Worm (Caenorhabditis elegans) whole organism, L3 larva: ENCODE measurements around the gene R102.6.
A peak's percentile ranks its signal among the peaks of the same experiment; 100 is the strongest.
"Not testable (repeated sequence)": the region's sequence is repeated elsewhere in the genome, so short reads cannot be mapped to it uniquely, and the experiment has no call there.

Experiments
- egl-5 ChIP-seq: fragments of 150-350 bp; optimal IDR thresholded peaks from 2 replicates; lab custom pipeline; 2017; ENCODE audit warnings: missing biosample characterization, missing genetic modification reagents, missing genetic modification characterization, inconsistent platforms
- elt-2 ChIP-seq: sonication (generic microtip); optimal IDR thresholded peaks from 2 replicates; lab custom pipeline; 2016; ENCODE audit warnings: missing genetic modification reagents, mild to moderate bottlenecking, missing genetic modification characterization, missing compliant biosample characterization
- fos-1 ChIP-seq: fragments of 150-350 bp; optimal IDR thresholded peaks from 2 replicates; lab custom pipeline; 2014; ENCODE audit warnings: missing biosample characterization, missing genetic modification characterization
- jun-1 ChIP-seq: fragments of 150-350 bp; optimal IDR thresholded peaks from 2 replicates; lab custom pipeline; 2014; ENCODE audit warnings: missing biosample characterization, missing genetic modification reagents, missing genetic modification characterization
- lin-39 ChIP-seq: fragments of 150-350 bp; optimal IDR thresholded peaks from 2 replicates; lab custom pipeline; 2018; ENCODE audit warnings: missing biosample characterization, missing genetic modification reagents, missing genetic modification characterization
- nhr-11 ChIP-seq: fragments of 150-350 bp; optimal IDR thresholded peaks from 2 replicates; lab custom pipeline; 2014; ENCODE audit warnings: missing biosample characterization, missing genetic modification characterization
- nhr-77 ChIP-seq: fragments of 150-350 bp; optimal IDR thresholded peaks from 2 replicates; lab custom pipeline; 2014; ENCODE audit warnings: missing biosample characterization, missing genetic modification characterization
- pqm-1 ChIP-seq: fragments of 150-350 bp; optimal IDR thresholded peaks from 2 replicates; lab custom pipeline; 2017; ENCODE audit warnings: missing biosample characterization, missing genetic modification characterization, inconsistent platforms
- sea-2 ChIP-seq: fragments of 150-350 bp; sonication (generic microtip); optimal IDR thresholded peaks from 4 replicates; lab custom pipeline; 2014; ENCODE audit warnings: missing biosample characterization, missing genetic modification reagents, missing genetic modification characterization
- ztf-4 ChIP-seq: fragments of 150-350 bp; optimal IDR thresholded peaks from 2 replicates; lab custom pipeline; 2014; ENCODE audit warnings: missing biosample characterization, missing genetic modification characterization

Gene R102.6

DNA sequence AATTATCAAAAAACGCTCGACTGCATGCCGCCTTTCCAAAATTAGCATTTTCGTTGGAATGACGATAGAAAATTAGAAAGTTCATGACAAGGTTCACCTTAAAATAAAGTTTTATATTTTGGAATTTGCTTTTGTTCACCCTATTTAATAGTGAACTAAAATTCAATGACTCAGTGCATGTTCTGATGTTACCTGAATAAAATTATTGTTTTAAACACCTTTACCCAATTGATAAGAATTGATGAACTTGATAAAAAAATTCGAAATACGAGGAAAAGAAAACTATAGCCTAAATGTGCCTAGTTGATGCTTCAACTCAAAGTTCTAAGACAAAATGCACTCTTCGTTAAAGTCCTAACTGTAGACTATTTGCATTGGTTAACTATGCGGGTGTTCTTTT, 44.9 kb downstream of the R102.6 start:
- TF ChIP-seq pqm-1 (tag; lab: Kevin White, UChicago) (peak; percentile 51), sea-2 (GFP tag; lab: Kevin White, UChicago) (no peak)

DNA sequence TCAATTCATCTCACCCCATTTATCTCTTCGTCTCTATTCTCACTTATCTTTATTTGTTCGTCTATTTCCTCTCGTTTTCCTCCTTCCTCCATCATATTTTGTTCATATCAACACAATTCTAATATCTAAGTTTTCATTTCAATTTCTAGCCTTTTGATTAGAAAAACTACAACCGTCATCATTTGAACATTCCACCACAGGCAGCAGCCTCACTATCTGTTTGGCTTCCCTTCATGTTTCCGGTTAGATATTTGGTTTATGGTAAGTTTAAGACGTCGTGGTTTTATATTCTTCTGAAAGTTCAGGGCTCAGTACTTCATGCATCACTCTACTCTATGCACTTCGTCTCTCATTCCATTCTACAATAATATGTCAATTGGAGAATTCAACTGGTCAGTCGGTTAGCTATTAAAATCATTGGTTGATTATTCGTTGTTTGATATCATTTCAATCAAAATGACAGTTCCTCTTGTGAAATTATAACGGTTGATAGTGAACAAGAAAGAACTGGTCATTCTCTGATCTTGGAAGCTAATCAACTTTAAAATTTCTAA, 49.1 kb downstream of the R102.6 start, which contains the start of gene K08C7.1:
Gene K08C7.1, plus strand, starts transcription at position 43 of the 554 bp plus-strand sequence.
- TF ChIP-seq jun-1 (tag; lab: Kevin White, UChicago) (no peak), fos-1 (tag; lab: Kevin White, UChicago) (no peak), egl-5 (tag; lab: Kevin White, UChicago) (no peak), nhr-11 (tag; lab: Kevin White, UChicago) (no peak), elt-2 (tag; lab: Kevin White, UChicago) (peak; percentile 78), pqm-1 (tag; lab: Kevin White, UChicago) (peak; percentile 32), ztf-4 (tag; lab: Kevin White, UChicago) (no peak)

DNA sequence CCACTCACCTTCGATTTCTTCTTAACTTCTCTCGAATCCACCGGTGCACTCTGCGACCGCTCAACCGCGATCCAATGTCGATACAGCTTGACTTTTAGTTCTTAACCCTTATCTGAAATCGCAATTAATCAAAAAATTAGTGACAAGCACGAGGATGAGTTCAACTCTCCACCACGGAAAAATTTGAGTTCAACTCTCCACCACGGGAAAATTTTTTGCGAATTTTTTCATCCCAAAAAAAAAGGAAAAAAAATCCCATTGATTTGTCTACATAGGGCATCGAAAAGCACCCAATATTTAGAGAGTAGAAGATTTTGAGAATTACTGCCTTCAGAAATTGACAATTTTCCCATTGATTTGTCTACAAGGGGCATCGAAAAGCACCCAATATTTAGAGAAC, 51.9 kb downstream of the R102.6 start, which contains the start of gene glb-19:
Gene glb-19, minus strand, starts transcription at position 101 of the 400 bp plus-strand sequence.
- TF ChIP-seq fos-1 (tag; lab: Kevin White, UChicago); nhr-77 (tag; lab: Kevin White, UChicago); lin-39: not testable (repeated sequence)
